Worm (Caenorhabditis elegans) whole organism, late embryonic: ENCODE measurements around the gene alh-9.

ENCODE experiments used
- Y22D7AL.16 ChIP-seq: sonication (generic microtip); optimal IDR thresholded peaks from 2 replicates; lab custom pipeline; 2016; ENCODE audit warnings: missing genetic modification characterization, missing compliant biosample characterization
- ceh-30 ChIP-seq: fragments of 150-350 bp; optimal IDR thresholded peaks from 2 replicates; lab custom pipeline; 2014; ENCODE audit warnings: missing biosample characterization, missing genetic modification characterization
- ceh-31 ChIP-seq: sonication (generic microtip); optimal IDR thresholded peaks from 2 replicates; lab custom pipeline; 2016; ENCODE audit warnings: missing genetic modification characterization, missing compliant biosample characterization
- ceh-48 ChIP-seq: sonication (generic microtip); optimal IDR thresholded peaks from 2 replicates; lab custom pipeline; 2016; ENCODE audit warnings: missing genetic modification characterization, inconsistent platforms, missing compliant biosample characterization
- ceh-9 ChIP-seq: sonication (generic microtip); optimal IDR thresholded peaks from 2 replicates; lab custom pipeline; 2016; ENCODE audit warnings: mild to moderate bottlenecking, missing genetic modification characterization, inconsistent platforms, missing compliant biosample characterization
- fkh-10 ChIP-seq: fragments of 150-350 bp; optimal IDR thresholded peaks from 2 replicates; lab custom pipeline; 2014; ENCODE audit warnings: missing biosample characterization, missing genetic modification reagents, missing genetic modification characterization
- hlh-30 ChIP-seq: sonication (generic microtip); optimal IDR thresholded peaks from 2 replicates; lab custom pipeline; 2017; ENCODE audit warnings: antibody characterized with exemption, missing genetic modification characterization, missing compliant biosample characterization; ENCODE audit not compliant: insufficient read depth
- lim-6 ChIP-seq: sonication (generic microtip); optimal IDR thresholded peaks from 2 replicates; lab custom pipeline; 2016; ENCODE audit warnings: missing genetic modification characterization, missing compliant biosample characterization
- lin-11 ChIP-seq: fragments of 200-800 bp; sonication (Bioruptor generic); optimal IDR thresholded peaks from 2 replicates; lab custom pipeline; 2018; ENCODE audit warnings: mild to moderate bottlenecking, missing genetic modification characterization, missing compliant biosample characterization
- nfya-1 ChIP-seq: sonication (generic microtip); optimal IDR thresholded peaks from 2 replicates; lab custom pipeline; 2017; ENCODE audit warnings: missing genetic modification characterization, mild to moderate bottlenecking, missing compliant biosample characterization, antibody characterized with exemption, moderate library complexity
- ref-2 ChIP-seq: sonication (generic microtip); optimal IDR thresholded peaks from 2 replicates; lab custom pipeline; 2016; ENCODE audit warnings: missing genetic modification characterization, missing compliant biosample characterization
- unc-3 ChIP-seq, 2 experiments: fragments of 200-800 bp in 1 of 2; sonication (Bioruptor generic) in 1 of 2; sonication (generic microtip) in 1 of 2; conservative IDR thresholded peaks in 1 of 2; optimal IDR thresholded peaks in 1 of 2; 2 replicates each; pipeline versions ENCODE4 v1.3.6 to Lab custom; 2016 to 2022; ENCODE audit warnings: missing compliant biosample characterization in 2 of 2, missing genetic modification characterization in 2 of 2, missing genetic modification reagents in 1 of 2
- unc-42 ChIP-seq: sonication (generic microtip); optimal IDR thresholded peaks from 2 replicates; lab custom pipeline; 2016; ENCODE audit warnings: missing genotype, missing genetic modification characterization, missing compliant biosample characterization
- unc-55 ChIP-seq: sonication (generic microtip); optimal IDR thresholded peaks from 2 replicates; lab custom pipeline; 2017; ENCODE audit warnings: missing biosample characterization, missing genetic modification reagents, missing genetic modification characterization
- unc-86 ChIP-seq: sonication (generic microtip); optimal IDR thresholded peaks from 2 replicates; lab custom pipeline; 2016; ENCODE audit warnings: missing genetic modification characterization, missing compliant biosample characterization

Gene alh-9

ce11 chrIII:5900709-5901108 lies 44.9 kb downstream of the alh-9 start:
- TF ChIP-seq unc-55 (GFP tag; lab: Kevin White, UChicago) = peak; percentile 8
- TF ChIP-seq ceh-31 (tag; lab: Kevin White, UChicago) = no peak
- TF ChIP-seq fkh-10 = no peak
- peak; percentile 39 for TF ChIP-seq hlh-30

ce11 chrIII:5902558-5902957 lies 46.7 kb downstream of the alh-9 start:
- TF ChIP-seq hlh-30 = no peak
- TF ChIP-seq unc-42 = peak; percentile 80
- no peak for TF ChIP-seq unc-3 (GFP tag; conservative IDR thresholded peaks at IDR 0.05; lab: Robert Waterston, UW)
- no peak for TF ChIP-seq unc-3 (tag; optimal IDR thresholded peaks at IDR 0.05; lab: Kevin White, UChicago)
- TF ChIP-seq ceh-9 (tag; lab: Kevin White, UChicago) = no peak
- TF ChIP-seq lim-6 = no peak

- TF ChIP-seq ref-2 (no peak), ceh-48 (tag; lab: Kevin White, UChicago) (peak; percentile 85)
- TF ChIP-seq, all 69 proteins: peak for 1
Observed at ce11 chrIII:5906059-5906458, 50.2 kb downstream of the alh-9 start, which contains the start of gene dpff-1. Gene dpff-1, minus strand, starts transcription at chrIII:5906346.

- no peak for TF ChIP-seq Y22D7AL.16 (tag; lab: Kevin White, UChicago)
- TF ChIP-seq ceh-30 (tag; lab: Kevin White, UChicago) = no peak
Observed at ce11 chrIII:5906749-5907148, 50.9 kb downstream of the alh-9 start, which contains the start of gene erd-2.2. Gene erd-2.2, plus strand, starts transcription at chrIII:5907049.

ce11 chrIII:5908408-5908807 lies 52.6 kb downstream of the alh-9 start, which contains the start of gene C28H8.3:
Gene C28H8.3, plus strand, starts transcription at chrIII:5908700.
- TF ChIP-seq ceh-9 (tag; lab: Kevin White, UChicago) (no peak), nfya-1 (tag; lab: Kevin White, UChicago) (no peak), lin-11 (no peak), unc-86 (tag; lab: Kevin White, UChicago) (no peak)
